Fruit fly (Drosophila melanogaster): ENCODE data around the gene klu.

- TF ChIP-seq dac (GFP tag; optimal IDR thresholded peaks at IDR 0.05) (no peak), CG6276 (GFP tag; optimal IDR thresholded peaks at IDR 0.05) (no peak), CG8119 (GFP tag; IDR thresholded peaks at IDR 0.05) (no peak), CG6808 (GFP tag; optimal IDR thresholded peaks at IDR 0.05) (no peak), CG10631 (GFP tag; optimal IDR thresholded peaks at IDR 0.05) (no peak), Hr38 (GFP tag; optimal IDR thresholded peaks at IDR 0.05) (no peak)
These were observed 5.0 kb downstream of the klu start for dm6 chr3L:11003980-11004379.
